Worm (Caenorhabditis elegans): Measurements from ENCODE around the gene T16G12.6.

DNA sequence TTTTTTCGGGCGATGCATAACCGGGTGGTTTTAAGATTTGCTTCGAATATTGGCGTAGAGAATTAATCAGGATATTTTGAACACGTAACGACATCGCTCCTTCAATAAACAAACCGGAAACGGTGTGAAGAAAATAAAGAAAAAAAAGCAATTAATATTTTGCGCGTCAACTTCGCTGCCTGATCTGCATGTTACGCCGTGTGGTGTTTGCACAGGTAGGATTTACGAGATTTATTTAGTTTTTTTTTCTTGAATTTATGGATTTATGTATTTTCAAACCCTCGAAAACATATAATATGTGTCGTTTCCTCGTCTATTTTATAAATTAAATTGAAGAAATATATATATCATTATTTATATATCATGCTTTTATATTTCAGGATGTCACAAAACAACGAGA lies 45.3 kb downstream of the T16G12.6 start, which contains the start of the genes ZK1128.1 and mett-10:
- TF ChIP-seq ama-1 (optimal IDR thresholded peaks at IDR 0.05), result no peak
- no peak for TF ChIP-seq flt-1 (GFP tag; IDR thresholded peaks at IDR 0.05)
- no peak for TF ChIP-seq ceh-36 (tag; optimal IDR thresholded peaks at IDR 0.05)
